Worm (Caenorhabditis elegans) whole organism, L3 larva: ENCODE results near the gene nlp-20.

Experiments
- nhr-76 ChIP-seq: fragments of 150-350 bp; sonication (generic microtip); optimal IDR thresholded peaks from 5 replicates; lab custom pipeline; 2014; ENCODE audit warnings: missing biosample characterization, missing genetic modification characterization
- nhr-77 ChIP-seq: fragments of 150-350 bp; optimal IDR thresholded peaks from 2 replicates; lab custom pipeline; 2014; ENCODE audit warnings: missing biosample characterization, missing genetic modification characterization
- pha-4 ChIP-seq: fragments of 150-350 bp; optimal IDR thresholded peaks from 2 replicates; lab custom pipeline; 2014; ENCODE audit warnings: missing biosample characterization, missing genetic modification reagents, missing genetic modification characterization
- unc-39 ChIP-seq: sonication (generic microtip); optimal IDR thresholded peaks from 4 replicates; lab custom pipeline; 2017; ENCODE audit warnings: missing biosample characterization, missing genetic modification characterization

DNA sequence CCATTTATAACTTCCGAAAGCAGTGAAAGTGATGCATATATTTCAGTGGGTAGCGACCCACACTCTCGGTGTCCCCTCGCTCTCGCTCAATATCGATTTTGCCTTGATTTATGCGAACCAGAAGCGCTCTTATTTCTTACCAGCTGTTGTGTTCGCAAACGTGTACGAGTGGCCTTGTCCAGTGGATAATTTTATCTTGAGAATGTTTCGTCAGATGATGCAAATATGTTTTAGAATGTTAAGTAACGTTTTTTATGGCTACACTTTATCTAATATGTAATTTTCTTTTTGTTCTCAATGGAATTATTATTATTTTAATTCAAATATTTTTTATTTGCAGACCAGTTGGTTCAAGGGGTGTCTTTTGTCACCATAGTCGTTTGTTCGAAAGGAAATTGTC lies 9.9 kb downstream of the nlp-20 start, which contains the start of gene plp-1:
- TF ChIP-seq pha-4 (tag; lab: Kevin White, UChicago), result no peak
- TF ChIP-seq unc-39, result no peak
- TF ChIP-seq nhr-77 (tag; lab: Kevin White, UChicago), result no peak
- no peak for TF ChIP-seq nhr-76 (tag; lab: Kevin White, UChicago)
